Worm (Caenorhabditis elegans): ENCODE data around the gene rgs-2.

- no peak for TF ChIP-seq ama-1 (optimal IDR thresholded peaks at IDR 0.05)
- no peak for TF ChIP-seq sea-1 (GFP tag; conservative IDR thresholded peaks at IDR 0.05)
- no peak for TF ChIP-seq hnd-1 (tag; optimal IDR thresholded peaks at IDR 0.05)
- TF ChIP-seq aly-1 (tag; optimal IDR thresholded peaks at IDR 0.05) = no peak
- no peak for TF ChIP-seq ceh-36 (tag; optimal IDR thresholded peaks at IDR 0.05)
- no peak for TF ChIP-seq flt-1 (GFP tag; IDR thresholded peaks at IDR 0.05)
- TF ChIP-seq B0310.2 (tag; optimal IDR thresholded peaks at IDR 0.05) = no peak
- no peak for TF ChIP-seq F13C5.2 (tag; optimal IDR thresholded peaks at IDR 0.05)
- TF ChIP-seq hmg-4 (GFP tag; optimal IDR thresholded peaks at IDR 0.05) = no peak
- no peak for TF ChIP-seq tbx-37 (GFP tag; conservative IDR thresholded peaks at IDR 0.05)
- no peak for TF ChIP-seq tbx-11 (GFP tag; IDR thresholded peaks at IDR 0.05)
- TF ChIP-seq scrt-1 (GFP tag; IDR thresholded peaks at IDR 0.05) = no peak
Measured at ce11 chrX:12663537-12663936, 48.9 kb upstream of the rgs-2 start, which contains the start of gene nlp-76.

Data from whole organism, early embryonic.